Fruit fly (Drosophila melanogaster) whole organism, prepupa: Measurements from ENCODE around the gene CG15202.

Source experiments
- CG10631 ChIP-seq: fragments of 200-800 bp; sonication (Bioruptor generic); optimal IDR thresholded peaks from 2 replicates; lab custom pipeline; 2016; ENCODE audit warnings: missing biosample characterization, missing genetic modification characterization
- CG15336 ChIP-seq: fragments of 200-800 bp; sonication (Bioruptor generic); IDR thresholded peaks from 2 replicates; pipeline ENCODE4 v1.3.6; 2022; ENCODE audit warnings: missing biosample characterization, missing genetic modification characterization
- CG1621 ChIP-seq: fragments of 200-800 bp; sonication (Bioruptor generic); optimal IDR thresholded peaks from 3 replicates; lab custom pipeline; 2018; ENCODE audit warnings: missing biosample characterization, mild to moderate bottlenecking, missing genetic modification characterization
- CG3032 ChIP-seq: fragments of 200-800 bp; optimal IDR thresholded peaks from 2 replicates; lab custom pipeline; 2019; ENCODE audit warnings: missing biosample characterization, mild to moderate bottlenecking, missing genetic modification characterization, moderate library complexity
- CG32006 ChIP-seq: fragments of 200-800 bp; sonication (Bioruptor generic); optimal IDR thresholded peaks from 3 replicates; lab custom pipeline; 2017; ENCODE audit warnings: missing biosample characterization, mild to moderate bottlenecking, missing genetic modification characterization
- CG6163 ChIP-seq: fragments of 200-800 bp; sonication (Bioruptor generic); IDR thresholded peaks from 3 replicates; pipeline ENCODE4 v1.3.6; 2022; ENCODE audit warnings: missing biosample characterization, missing genetic modification characterization
- CG6792 ChIP-seq: fragments of 200-800 bp; sonication (Bioruptor generic); optimal IDR thresholded peaks from 3 replicates; lab custom pipeline; 2016; ENCODE audit warnings: missing biosample characterization, missing genetic modification characterization
- CG6854 ChIP-seq: fragments of 200-800 bp; sonication (Bioruptor generic); optimal IDR thresholded peaks from 2 replicates; lab custom pipeline; 2017; ENCODE audit warnings: missing biosample characterization, mild to moderate bottlenecking, missing genetic modification characterization
- CG7368 ChIP-seq: fragments of 200-800 bp; sonication (Bioruptor generic); optimal IDR thresholded peaks from 3 replicates; lab custom pipeline; 2016; ENCODE audit warnings: missing biosample characterization, missing genetic modification characterization
- CG8119 ChIP-seq: fragments of 200-800 bp; sonication (Bioruptor generic); IDR thresholded peaks from 3 replicates; pipeline ENCODE4 v1.3.6; 2022; ENCODE audit warnings: missing biosample characterization, missing genetic modification characterization
- CG8319 ChIP-seq: fragments of 200-800 bp; sonication (Bioruptor generic); optimal IDR thresholded peaks from 3 replicates; lab custom pipeline; 2016; ENCODE audit warnings: missing biosample characterization, missing genetic modification characterization
- CG8632 ChIP-seq: fragments of 200-800 bp; sonication (Bioruptor generic); optimal IDR thresholded peaks from 3 replicates; lab custom pipeline; 2016; ENCODE audit warnings: missing biosample characterization, missing genetic modification characterization
- CG9139 ChIP-seq: fragments of 200-800 bp; sonication (Bioruptor generic); optimal IDR thresholded peaks from 3 replicates; lab custom pipeline; 2017; ENCODE audit warnings: missing biosample characterization, mild to moderate bottlenecking, missing genetic modification characterization
- Eip78C ChIP-seq: fragments of 200-800 bp; sonication (Bioruptor generic); peaks from one replicate; lab custom pipeline; 2016; ENCODE audit warnings: missing biosample characterization, missing genetic modification characterization
- Ets96B ChIP-seq: fragments of 200-800 bp; optimal IDR thresholded peaks from 2 replicates; lab custom pipeline; 2019; ENCODE audit warnings: missing biosample characterization, mild to moderate bottlenecking, missing genetic modification characterization, moderate library complexity
- Gug ChIP-seq: fragments of 200-800 bp; sonication (Bioruptor generic); IDR thresholded peaks from 2 replicates; pipeline ENCODE4 v1.3.6; 2022; ENCODE audit warnings: missing biosample characterization, missing genetic modification characterization
- Hr39 ChIP-seq: fragments of 200-800 bp; sonication (Bioruptor generic); optimal IDR thresholded peaks from 2 replicates; lab custom pipeline; 2016; ENCODE audit warnings: missing biosample characterization, missing genetic modification characterization
- Met ChIP-seq: fragments of 200-800 bp; sonication (Bioruptor generic); optimal IDR thresholded peaks from 3 replicates; lab custom pipeline; 2016; ENCODE audit warnings: missing biosample characterization, missing genetic modification characterization
- Smox ChIP-seq: fragments of 200-800 bp; sonication (Bioruptor generic); optimal IDR thresholded peaks from 3 replicates; lab custom pipeline; 2016; ENCODE audit warnings: missing biosample characterization, missing genetic modification characterization
- Sox102F ChIP-seq: fragments of 200-800 bp; sonication (Bioruptor generic); optimal IDR thresholded peaks from 2 replicates; lab custom pipeline; 2016; ENCODE audit warnings: missing biosample characterization, mild to moderate bottlenecking, missing genetic modification characterization
- Sox14 ChIP-seq: fragments of 200-800 bp; sonication (Bioruptor generic); optimal IDR thresholded peaks from 3 replicates; lab custom pipeline; 2016; ENCODE audit warnings: missing biosample characterization, missing genetic modification characterization
- Sox15 ChIP-seq: fragments of 200-800 bp; sonication (Bioruptor generic); optimal IDR thresholded peaks from 3 replicates; lab custom pipeline; 2016; ENCODE audit warnings: missing biosample characterization, missing genetic modification characterization
- achi ChIP-seq: fragments of 200-800 bp; sonication (Bioruptor generic); optimal IDR thresholded peaks from 3 replicates; lab custom pipeline; 2016; ENCODE audit warnings: missing biosample characterization, missing genetic modification characterization
- dac ChIP-seq: fragments of 200-800 bp; sonication (Bioruptor generic); optimal IDR thresholded peaks from 2 replicates; lab custom pipeline; 2017; ENCODE audit warnings: missing biosample characterization, mild to moderate bottlenecking, missing genetic modification characterization
- dsx ChIP-seq: fragments of 200-800 bp; optimal IDR thresholded peaks from 3 replicates; lab custom pipeline; 2019; ENCODE audit warnings: missing biosample characterization, mild to moderate bottlenecking, missing genetic modification characterization, moderate library complexity; ENCODE audit not compliant: poor library complexity, severe bottlenecking
- eg ChIP-seq: fragments of 200-800 bp; sonication (Bioruptor generic); IDR thresholded peaks from 3 replicates; pipeline ENCODE4 v1.3.6; 2022; ENCODE audit warnings: missing biosample characterization, missing genetic modification characterization
- fd59A ChIP-seq: fragments of 200-800 bp; sonication (Bioruptor generic); optimal IDR thresholded peaks from 2 replicates; lab custom pipeline; 2017; ENCODE audit warnings: missing biosample characterization, mild to moderate bottlenecking, missing genetic modification characterization, missing genetic modification reagents
- fkh ChIP-seq: fragments of 200-800 bp; sonication (Bioruptor generic); optimal IDR thresholded peaks from 3 replicates; lab custom pipeline; 2017; ENCODE audit warnings: missing biosample characterization, mild to moderate bottlenecking, missing genetic modification characterization, moderate library complexity
- net ChIP-seq: fragments of 200-800 bp; sonication (Bioruptor generic); optimal IDR thresholded peaks from 3 replicates; lab custom pipeline; 2016; ENCODE audit warnings: missing biosample characterization, missing genetic modification characterization
- salr ChIP-seq, 2 experiments: fragments of 200-800 bp; sonication (Bioruptor generic); optimal IDR thresholded peaks; 3 replicates each; lab custom pipeline; 2016 to 2018; ENCODE audit warnings: missing biosample characterization in 2 of 2, missing genetic modification characterization in 2 of 2, mild to moderate bottlenecking in 1 of 2
- spab ChIP-seq: fragments of 200-800 bp; sonication (Bioruptor generic); optimal IDR thresholded peaks from 2 replicates; lab custom pipeline; 2017; ENCODE audit warnings: missing biosample characterization, mild to moderate bottlenecking, missing genetic modification characterization, missing genetic modification reagents
- svp ChIP-seq: fragments of 200-800 bp; sonication (Bioruptor generic); peaks from one replicate; lab custom pipeline; 2016; ENCODE audit warnings: missing biosample characterization, missing genetic modification characterization
- topi ChIP-seq: fragments of 200-800 bp; sonication (Bioruptor generic); optimal IDR thresholded peaks from 3 replicates; lab custom pipeline; 2016; ENCODE audit warnings: missing biosample characterization, missing genetic modification characterization
- vri ChIP-seq: fragments of 200-800 bp; sonication (Bioruptor generic); optimal IDR thresholded peaks from 3 replicates; lab custom pipeline; 2016; ENCODE audit warnings: missing biosample characterization, mild to moderate bottlenecking, missing genetic modification characterization

The CG15202 gene

dm6 chrX:11108148-11108844 lies 34.0 kb upstream of the CG15202 start, which contains the start of gene Hsp60A (continued):
- no peak for TF ChIP-seq dsx (GFP tag; lab: Kevin White, UChicago)
- TF ChIP-seq Hr39 (GFP tag; lab: Kevin White, UChicago), result peak; percentile 35
- TF ChIP-seq Sox15 (GFP tag; lab: Kevin White, UChicago), result peak; percentile 14
- TF ChIP-seq CG6854 (GFP tag; lab: Kevin White, UChicago), result peak; percentile 34
- TF ChIP-seq achi (GFP tag; lab: Kevin White, UChicago), result peak; percentile 52
- peak; percentile 42 for TF ChIP-seq CG10631 (GFP tag; lab: Kevin White, UChicago)
- TF ChIP-seq Smox, result peak; percentile 50
- TF ChIP-seq Gug (GFP tag; lab: Robert Waterston, UW), result 0 out of 2 replicates have a peak, but pooled peaks have one; percentile 15
- TF ChIP-seq Met, result peak; percentile 54
- peak; percentile 30 for TF ChIP-seq CG32006
- TF ChIP-seq CG6792, result no peak
- TF ChIP-seq Sox14 (GFP tag; lab: Kevin White, UChicago), result peak; percentile 26
- peak; percentile 97 for TF ChIP-seq vri (GFP tag; lab: Kevin White, UChicago)
- TF ChIP-seq CG9139, result no peak
- TF ChIP-seq Sox102F (GFP tag; lab: Kevin White, UChicago), result no peak
- TF ChIP-seq fkh, result no peak
- TF ChIP-seq dac (GFP tag; lab: Kevin White, UChicago), result no peak
- no peak for TF ChIP-seq net (GFP tag; lab: Kevin White, UChicago)
- peak; percentile 35 for TF ChIP-seq topi (GFP tag; lab: Kevin White, UChicago)
- TF ChIP-seq CG8632 (GFP tag; lab: Kevin White, UChicago), result peak; percentile 2
- peak; percentile 78 for TF ChIP-seq Eip78C (GFP tag; lab: Kevin White, UChicago)
- TF ChIP-seq Ets96B (tag; lab: Kevin White, UChicago), result peak; percentile 52
- no peak for TF ChIP-seq CG8319 (GFP tag; lab: Kevin White, UChicago)

dm6 chrX:11108845-11109450 lies 33.4 kb upstream of the CG15202 start:
- TF ChIP-seq CG15336 (GFP tag; lab: Robert Waterston, UW) (peak; percentile 54), spab (GFP tag; lab: Kevin White, UChicago) (no peak), CG8119 (GFP tag; lab: Robert Waterston, UW) (peak; percentile 52; the same call in 2 of the 3 replicates), vri (GFP tag; lab: Kevin White, UChicago) (peak; percentile 87), eg (GFP tag; lab: Robert Waterston, UW) (peak; percentile 75), CG6163 (GFP tag; lab: Robert Waterston, UW) (peak; percentile 23; the same call in 1 of the 3 replicates), Gug (GFP tag; lab: Robert Waterston, UW) (0 out of 2 replicates have a peak, but pooled peaks have one; percentile 18), CG3032 (tag; lab: Kevin White, UChicago) (peak; percentile 22), CG32006 (no peak)

- TF ChIP-seq CG15336 (GFP tag; lab: Robert Waterston, UW), result no peak
- peak; percentile 83 for TF ChIP-seq svp (GFP tag; lab: Kevin White, UChicago)
- no peak for TF ChIP-seq vri (GFP tag; lab: Kevin White, UChicago)
Observed at dm6 chrX:11109670-11110069, 32.7 kb upstream of the CG15202 start.

- TF ChIP-seq CG7368 (GFP tag; lab: Kevin White, UChicago), result no peak
- TF ChIP-seq Smox, result no peak
- peak; percentile 42; the same call in 1 of the 3 replicates for TF ChIP-seq CG6163 (GFP tag; lab: Robert Waterston, UW)
- TF ChIP-seq eg (GFP tag; lab: Robert Waterston, UW), result 0 out of 3 replicates have a peak, but pooled peaks have one; percentile 11
- peak; percentile 13 for TF ChIP-seq fd59A
- TF ChIP-seq topi (GFP tag; lab: Kevin White, UChicago), result no peak
- TF ChIP-seq salr (GFP tag; optimal IDR thresholded peaks at IDR 0.05; lab: Kevin White, UChicago), result peak in 1 of 2 experiments; percentile 39
- peak; percentile 83 for TF ChIP-seq CG1621 (tag; lab: Kevin White, UChicago)
- no peak for TF ChIP-seq CG6854 (GFP tag; lab: Kevin White, UChicago)
Observed at dm6 chrX:11123561-11123960, 18.8 kb upstream of the CG15202 start.
